Worm (Caenorhabditis elegans) whole organism, late embryonic: ENCODE data around the gene cest-28.

Experiments
- F13H6.1 ChIP-seq: sonication (generic microtip); optimal IDR thresholded peaks from 2 replicates; lab custom pipeline; 2016; ENCODE audit warnings: missing genetic modification characterization, missing compliant biosample characterization
- Y22D7AL.16 ChIP-seq: sonication (generic microtip); optimal IDR thresholded peaks from 2 replicates; lab custom pipeline; 2016; ENCODE audit warnings: missing genetic modification characterization, missing compliant biosample characterization
- ets-4 ChIP-seq: sonication (generic microtip); optimal IDR thresholded peaks from 2 replicates; lab custom pipeline; 2016; ENCODE audit warnings: missing genetic modification characterization, missing compliant biosample characterization
- gmeb-2 ChIP-seq: sonication (generic microtip); optimal IDR thresholded peaks from 2 replicates; lab custom pipeline; 2016; ENCODE audit warnings: missing genetic modification characterization, inconsistent platforms, missing compliant biosample characterization
- syd-9 ChIP-seq: sonication (generic microtip); optimal IDR thresholded peaks from 2 replicates; lab custom pipeline; 2016; ENCODE audit warnings: mild to moderate bottlenecking, missing genetic modification characterization, moderate library complexity, missing compliant biosample characterization
- unc-86 ChIP-seq: sonication (generic microtip); optimal IDR thresholded peaks from 2 replicates; lab custom pipeline; 2016; ENCODE audit warnings: missing genetic modification characterization, missing compliant biosample characterization

ce11 chrV:6685963-6686362 is 16.3 kb downstream of the cest-28 start:
- TF ChIP-seq unc-86 (no peak), syd-9 (tag; lab: Kevin White, UChicago) (no peak), F13H6.1 (no peak), Y22D7AL.16 (tag; lab: Kevin White, UChicago) (no peak), gmeb-2 (no peak), ets-4 (tag; lab: Kevin White, UChicago) (no peak)
